Fruit fly (Drosophila melanogaster): ENCODE data around the gene CG11594.
A peak's percentile ranks its signal among the peaks of the same experiment; 100 is the strongest.

Gene CG11594

DNA sequence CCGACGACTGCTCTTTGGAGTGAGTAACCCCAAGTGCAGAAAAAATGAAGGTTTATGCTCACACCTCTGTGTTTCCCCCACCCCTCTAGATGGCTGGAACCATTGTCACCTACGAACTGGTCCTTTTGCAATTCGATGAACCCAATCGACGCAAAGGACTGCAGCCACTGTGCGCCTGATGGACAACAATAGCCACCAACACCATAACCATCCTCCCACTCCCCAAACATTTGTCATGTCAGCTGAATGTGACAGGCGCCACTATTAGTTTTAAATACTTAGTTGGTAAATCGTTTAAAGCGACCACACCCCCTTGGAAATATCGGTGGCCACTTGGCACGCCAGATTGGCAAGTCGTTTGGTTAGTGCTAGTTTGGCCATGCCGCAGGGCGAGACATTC lies 2.5 kb upstream of the CG11594 start, which contains the start of the genes Gr64b and Gr64c (continued):
- TF ChIP-seq nerfin-1 (tag; optimal IDR thresholded peaks at IDR 0.05) = no peak

DNA sequence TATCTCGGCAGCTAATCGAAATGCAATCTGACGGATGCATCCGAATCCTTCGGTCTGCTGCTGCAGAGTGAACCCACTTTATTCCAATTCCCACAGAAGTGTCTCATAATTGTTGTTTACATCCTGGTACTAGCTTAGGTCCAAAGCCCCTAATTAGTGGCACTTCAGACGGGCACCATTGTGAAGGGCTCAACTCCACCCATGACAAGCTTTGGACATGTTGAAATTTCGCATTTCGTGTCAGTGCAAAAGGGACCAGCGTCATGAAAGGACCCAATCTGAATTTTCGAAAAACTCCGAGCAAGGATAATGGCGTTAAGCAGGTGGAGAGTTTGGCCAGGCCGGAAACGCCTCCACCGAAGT lies 676 bp upstream of the CG11594 start, which contains the start of gene Gr64a:
Gene Gr64a (plus strand): TSS at position 264 of the 363 bp plus-strand sequence.
- no peak for TF ChIP-seq da (GFP tag; optimal IDR thresholded peaks at IDR 0.05)

- TF ChIP-seq Hr78 (GFP tag; optimal IDR thresholded peaks at IDR 0.05) (peak in 1 of 2 experiments; percentile 13), CG6254 (GFP tag; optimal IDR thresholded peaks at IDR 0.05) (no peak), CG11696 (GFP tag; IDR thresholded peaks at IDR 0.05) (0 out of 2 replicates have a peak, but pooled peaks have one; percentile 7)
These were observed 1.3 kb downstream of the CG11594 start for dm6 chr3L:4024464-4024863.

DNA sequence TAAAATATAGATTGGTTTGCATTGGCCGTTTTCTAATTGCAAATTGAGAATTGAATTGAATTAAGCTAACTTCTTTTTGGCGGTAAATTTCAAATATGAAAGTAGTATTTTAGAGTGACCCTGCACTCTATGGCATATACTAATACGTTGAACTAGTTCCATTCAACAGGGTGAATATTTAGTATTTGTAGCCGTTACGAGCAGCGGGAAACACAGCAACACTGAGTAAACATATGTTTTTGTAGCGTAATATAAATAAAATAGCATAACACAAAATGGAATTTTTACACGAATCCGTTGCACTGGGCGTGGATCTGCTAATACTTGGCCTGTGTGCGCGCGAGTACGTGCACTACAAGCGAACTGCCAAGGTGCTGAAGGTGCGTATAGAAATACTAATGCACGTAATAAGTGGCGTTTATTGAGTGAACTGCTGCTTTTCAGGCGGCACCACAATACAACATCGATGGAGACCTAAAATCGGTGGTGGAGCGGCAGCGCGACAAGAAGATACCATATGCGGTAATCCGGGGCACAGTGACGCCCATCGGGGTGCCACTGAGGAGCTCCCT lies 4.5 kb downstream of the CG11594 start, which contains the start of gene Mul1:
Gene Mul1 (plus strand): TSS at position 198 of the 572 bp plus-strand sequence.
- TF ChIP-seq Lim3 (GFP tag; IDR thresholded peaks at IDR 0.05) (no peak), pros (GFP tag; optimal IDR thresholded peaks at IDR 0.05) (no peak), CG6813 (GFP tag; optimal IDR thresholded peaks at IDR 0.05) (no peak), hkb (optimal IDR thresholded peaks at IDR 0.05) (no peak), hkb (GFP tag; IDR thresholded peaks at IDR 0.05) (0 out of 2 replicates have a peak, but pooled peaks have one; percentile 8), MESR4 (GFP tag; optimal IDR thresholded peaks at IDR 0.05) (peak; percentile 54), BEAF-32 (GFP tag; optimal IDR thresholded peaks at IDR 0.05) (peak; percentile 36), CG9797 (GFP tag; optimal IDR thresholded peaks at IDR 0.05) (peak; percentile 78), wek (GFP tag; optimal IDR thresholded peaks at IDR 0.05) (no peak), Hmx (GFP tag; optimal IDR thresholded peaks at IDR 0.05) (no peak), fd96Cb (tag; optimal IDR thresholded peaks at IDR 0.05) (no peak), CG2116 (GFP tag; optimal IDR thresholded peaks at IDR 0.05) (peak; percentile 42), Atf6 (GFP tag; IDR thresholded peaks at IDR 0.05) (no peak), corto (GFP tag; optimal IDR thresholded peaks at IDR 0.05) (no peak), CG8089 (GFP tag; optimal IDR thresholded peaks at IDR 0.05) (no peak), hbn (GFP tag; IDR thresholded peaks at IDR 0.05; ENCODE audit: partially characterized antibody) (0 out of 2 replicates have a peak, but pooled peaks have one; percentile 17), CG31224 (GFP tag; IDR thresholded peaks at IDR 0.05) (no peak), grau (tag; optimal IDR thresholded peaks at IDR 0.05) (no peak), CG14441 (GFP tag; IDR thresholded peaks at IDR 0.05) (no peak), C15 (GFP tag; IDR thresholded peaks at IDR 0.05) (no peak), CG1792 (GFP tag; optimal IDR thresholded peaks at IDR 0.05) (no peak), CG6254 (GFP tag; optimal IDR thresholded peaks at IDR 0.05) (peak; percentile 36), br (optimal IDR thresholded peaks at IDR 0.05) (no peak), CG3281 (GFP tag; optimal IDR thresholded peaks at IDR 0.05) (no peak), nmo (GFP tag; optimal IDR thresholded peaks at IDR 0.05) (peak; percentile 37), MBD-R2 (GFP tag; IDR thresholded peaks at IDR 0.05) (peak; percentile 83), Atf-2 (GFP tag; optimal IDR thresholded peaks at IDR 0.05) (no peak), sim (GFP tag; IDR thresholded peaks at IDR 0.05) (no peak), CG11696 (GFP tag; IDR thresholded peaks at IDR 0.05) (no peak), HmgZ (tag; optimal IDR thresholded peaks at IDR 0.05) (peak; percentile 35), sug (tag; optimal IDR thresholded peaks at IDR 0.05) (no peak), CG4424 (GFP tag; optimal IDR thresholded peaks at IDR 0.05) (peak; percentile 84), H2.0 (GFP tag; IDR thresholded peaks at IDR 0.05) (no peak), mirr (GFP tag; optimal IDR thresholded peaks at IDR 0.05) (no peak), CG10267 (tag; optimal IDR thresholded peaks at IDR 0.05) (peak; percentile 19), pzg (GFP tag; optimal IDR thresholded peaks at IDR 0.05) (peak; percentile 92), nom (GFP tag; optimal IDR thresholded peaks at IDR 0.05) (no peak), Vsx1 (GFP tag; optimal IDR thresholded peaks at IDR 0.05) (no peak), amos (GFP tag; IDR thresholded peaks at IDR 0.05; ENCODE audit: partially characterized antibody) (peak; percentile 38; the same call in 1 of the 2 replicates), Med (GFP tag) (peak; percentile 75), cad (GFP tag; optimal IDR thresholded peaks at IDR 0.05) (no peak)

All from whole organism, embryonic.